Worm (Caenorhabditis elegans) whole organism, L4 larva: ENCODE results near the gene inx-11.

Source experiments
- D1046.2 ChIP-seq: fragments of 200-800 bp; sonication (Bioruptor generic); IDR thresholded peaks from 2 replicates; pipeline ENCODE4 v1.3.6; 2022; ENCODE audit warnings: missing genetic modification characterization, missing compliant biosample characterization
- F26F4.8 ChIP-seq: fragments of 200-800 bp; sonication (Bioruptor generic); conservative IDR thresholded peaks from 2 replicates; pipeline ENCODE4 v1.3.6; 2022; ENCODE audit warnings: missing genetic modification characterization, missing compliant biosample characterization
- Y48G9A.11 ChIP-seq: fragments of 200-800 bp; sonication (Bioruptor generic); IDR thresholded peaks from 2 replicates; pipeline ENCODE4 v1.3.6; 2022; ENCODE audit warnings: missing genetic modification reagents, missing genetic modification characterization, missing compliant biosample characterization
- Y5F2A.4 ChIP-seq: fragments of 200-800 bp; sonication (Bioruptor generic); optimal IDR thresholded peaks from 2 replicates; lab custom pipeline; 2018; ENCODE audit warnings: mild to moderate bottlenecking, missing genetic modification characterization, missing compliant biosample characterization
- Y75B8A.6 ChIP-seq: fragments of 200-800 bp; sonication (Bioruptor generic); IDR thresholded peaks from 2 replicates; pipeline ENCODE4 v1.3.6; 2022; ENCODE audit warnings: missing genetic modification reagents, missing genetic modification characterization, missing compliant biosample characterization
- aha-1 ChIP-seq: fragments of 150-350 bp; peaks from one replicate; lab custom pipeline; 2014; ENCODE audit warnings: missing biosample characterization, missing genetic modification characterization
- aly-2 ChIP-seq: sonication (generic microtip); optimal IDR thresholded peaks from 2 replicates; lab custom pipeline; 2018; ENCODE audit warnings: missing biosample characterization, missing genetic modification characterization
- ama-1 ChIP-seq: fragments of 150-350 bp; optimal IDR thresholded peaks from 2 replicates; lab custom pipeline; 2014; ENCODE audit warnings: inconsistent platforms, mixed read lengths
- arid-1 ChIP-seq: fragments of 200-800 bp; sonication (Bioruptor generic); conservative IDR thresholded peaks from 2 replicates; pipeline ENCODE4 v1.3.6; 2022; ENCODE audit warnings: missing genetic modification reagents, missing genetic modification characterization, missing compliant biosample characterization
- attf-4 ChIP-seq: sonication (generic microtip); optimal IDR thresholded peaks from 3 replicates; lab custom pipeline; 2017; ENCODE audit warnings: missing biosample characterization, missing genetic modification characterization
- ceh-20 ChIP-seq: fragments of 200-800 bp; sonication (Bioruptor generic); IDR thresholded peaks from 2 replicates; pipeline ENCODE4 v1.3.6; 2022; ENCODE audit warnings: missing genetic modification reagents, missing genetic modification characterization, missing compliant biosample characterization
- ceh-44 ChIP-seq: fragments of 200-800 bp; sonication (Bioruptor generic); IDR thresholded peaks from 2 replicates; pipeline ENCODE4 v1.3.6; 2022; ENCODE audit warnings: missing genetic modification reagents, missing genetic modification characterization, missing compliant biosample characterization
- ctbp-1 ChIP-seq: fragments of 200-800 bp; sonication (Bioruptor generic); IDR thresholded peaks from 2 replicates; pipeline ENCODE4 v1.3.6; 2022; ENCODE audit warnings: missing genetic modification reagents, missing genetic modification characterization, missing compliant biosample characterization
- daf-16 ChIP-seq, 3 experiments: sonication (generic microtip); optimal IDR thresholded peaks; 2 replicates each; lab custom pipeline; 2016 to 2017; ENCODE audit warnings: missing genetic modification characterization in 3 of 3, missing genetic modification reagents in 3 of 3, mild to moderate bottlenecking in 2 of 3, missing compliant biosample characterization in 2 of 3, missing biosample characterization in 1 of 3, moderate library complexity in 1 of 3
- daf-8 ChIP-seq: fragments of 200-800 bp; sonication (Bioruptor generic); IDR thresholded peaks from 2 replicates; pipeline ENCODE4 v1.3.6; 2022; ENCODE audit warnings: missing genetic modification characterization, missing compliant biosample characterization
- dmd-6 ChIP-seq: fragments of 200-800 bp; sonication (Bioruptor generic); IDR thresholded peaks from 2 replicates; pipeline ENCODE4 v1.3.6; 2022; ENCODE audit warnings: missing genetic modification reagents, missing genetic modification characterization, missing compliant biosample characterization
- dmd-9 ChIP-seq: fragments of 200-800 bp; sonication (Bioruptor generic); IDR thresholded peaks from 2 replicates; pipeline ENCODE4 v1.3.6; 2022; ENCODE audit warnings: missing genetic modification reagents, missing genetic modification characterization, missing compliant biosample characterization
- dve-1 ChIP-seq: sonication (generic microtip); optimal IDR thresholded peaks from 2 replicates; lab custom pipeline; 2017; ENCODE audit warnings: antibody characterized with exemption, mild to moderate bottlenecking, missing genetic modification characterization, missing compliant biosample characterization; ENCODE audit not compliant: insufficient read depth
- fkh-10 ChIP-seq: fragments of 150-350 bp; optimal IDR thresholded peaks from 2 replicates; lab custom pipeline; 2014; ENCODE audit warnings: missing biosample characterization, missing genetic modification reagents, missing genetic modification characterization
- hlh-11 ChIP-seq: fragments of 200-800 bp; sonication (Bioruptor generic); optimal IDR thresholded peaks from 2 replicates; lab custom pipeline; 2018; ENCODE audit warnings: mild to moderate bottlenecking, missing genetic modification characterization, missing compliant biosample characterization
- jun-1 ChIP-seq: fragments of 150-350 bp; optimal IDR thresholded peaks from 2 replicates; lab custom pipeline; 2014; ENCODE audit warnings: missing biosample characterization, missing genetic modification reagents, missing genetic modification characterization
- lim-7 ChIP-seq: fragments of 200-800 bp; sonication (Bioruptor generic); IDR thresholded peaks from 2 replicates; pipeline ENCODE4 v1.3.6; 2022; ENCODE audit warnings: missing genetic modification characterization, missing compliant biosample characterization
- lin-13 ChIP-seq: fragments of 150-350 bp; optimal IDR thresholded peaks from 2 replicates; lab custom pipeline; 2014; ENCODE audit warnings: missing biosample characterization, missing genetic modification reagents, missing genetic modification characterization
- lin-29 ChIP-seq: fragments of 200-800 bp; sonication (Bioruptor generic); IDR thresholded peaks from 2 replicates; pipeline ENCODE4 v1.3.6; 2022; ENCODE audit warnings: missing genetic modification reagents, missing genetic modification characterization, missing compliant biosample characterization
- lsy-2 ChIP-seq, 2 experiments: fragments of 150-350 bp in 1 of 2; sonication (generic microtip) in 1 of 2; optimal IDR thresholded peaks; 2 replicates each; lab custom pipeline; 2014 to 2017; ENCODE audit warnings: missing biosample characterization in 2 of 2, missing genetic modification characterization in 2 of 2
- madf-5 ChIP-seq, 2 experiments: fragments of 200-800 bp; sonication (Bioruptor generic); IDR thresholded peaks; 2 replicates each; pipeline ENCODE4 v1.3.6; 2022; ENCODE audit warnings: missing compliant biosample characterization in 2 of 2, missing genetic modification characterization in 2 of 2
- madf-9 ChIP-seq: fragments of 200-800 bp; sonication (Bioruptor generic); conservative IDR thresholded peaks from 2 replicates; pipeline ENCODE4 v1.3.6; 2022; ENCODE audit warnings: missing genetic modification reagents, missing genetic modification characterization, missing compliant biosample characterization
- mdt-29 ChIP-seq: fragments of 200-800 bp; sonication (Bioruptor generic); IDR thresholded peaks from 2 replicates; pipeline ENCODE4 v1.3.6; 2022; ENCODE audit warnings: missing genetic modification reagents, missing genetic modification characterization, missing compliant biosample characterization
- mep-1 ChIP-seq: fragments of 150-350 bp; sonication (generic microtip); optimal IDR thresholded peaks from 3 replicates; lab custom pipeline; 2014; ENCODE audit warnings: missing biosample characterization, missing genetic modification characterization
- nhr-10 ChIP-seq: fragments of 150-350 bp; optimal IDR thresholded peaks from 2 replicates; lab custom pipeline; 2014; ENCODE audit warnings: missing biosample characterization, missing genetic modification characterization
- nhr-102 ChIP-seq: sonication (generic microtip); optimal IDR thresholded peaks from 2 replicates; lab custom pipeline; 2016; ENCODE audit warnings: mild to moderate bottlenecking, missing genetic modification characterization, moderate library complexity, missing compliant biosample characterization
- nhr-11 ChIP-seq: fragments of 150-350 bp; optimal IDR thresholded peaks from 2 replicates; lab custom pipeline; 2014; ENCODE audit warnings: missing biosample characterization, missing genetic modification characterization
- nhr-25 ChIP-seq: sonication (generic microtip); optimal IDR thresholded peaks from 2 replicates; lab custom pipeline; 2017; ENCODE audit warnings: missing genetic modification characterization, mild to moderate bottlenecking, missing compliant biosample characterization, antibody characterized with exemption, moderate library complexity, borderline replicate concordance; ENCODE audit not compliant: insufficient read depth
- nhr-28 ChIP-seq: fragments of 150-350 bp; optimal IDR thresholded peaks from 2 replicates; lab custom pipeline; 2014; ENCODE audit warnings: missing biosample characterization, missing genetic modification characterization
- nhr-42 ChIP-seq: fragments of 200-800 bp; sonication (Bioruptor generic); IDR thresholded peaks from 2 replicates; pipeline ENCODE4 v1.3.6; 2022; ENCODE audit warnings: missing genetic modification characterization, missing compliant biosample characterization
- nhr-48 ChIP-seq: sonication (generic microtip); optimal IDR thresholded peaks from 2 replicates; lab custom pipeline; 2016; ENCODE audit warnings: mild to moderate bottlenecking, missing genetic modification characterization, missing compliant biosample characterization
- nhr-6 ChIP-seq: fragments of 150-350 bp; optimal IDR thresholded peaks from 2 replicates; lab custom pipeline; 2014; ENCODE audit warnings: missing biosample characterization, missing genetic modification characterization
- nhr-77 ChIP-seq: fragments of 150-350 bp; optimal IDR thresholded peaks from 2 replicates; lab custom pipeline; 2014; ENCODE audit warnings: missing biosample characterization, missing genetic modification characterization
- pha-4 ChIP-seq, 2 experiments: fragments of 150-350 bp in 1 of 2; fragments of 200-800 bp in 1 of 2; sonication (Bioruptor generic) in 1 of 2; IDR thresholded peaks in 1 of 2; optimal IDR thresholded peaks in 1 of 2; 2 replicates each; pipeline versions ENCODE4 v1.3.6 to Lab custom; 2014 to 2022; ENCODE audit warnings: missing genetic modification characterization in 2 of 2, missing genetic modification reagents in 2 of 2, missing biosample characterization in 1 of 2, missing compliant biosample characterization in 1 of 2
- pqm-1 ChIP-seq: sonication (generic microtip); optimal IDR thresholded peaks from 2 replicates; lab custom pipeline; 2017; ENCODE audit warnings: missing biosample characterization, missing genetic modification characterization
- saeg-2 ChIP-seq: fragments of 200-800 bp; sonication (Bioruptor generic); IDR thresholded peaks from 2 replicates; pipeline ENCODE4 v1.3.6; 2022; ENCODE audit warnings: missing genetic modification reagents, missing genetic modification characterization, missing compliant biosample characterization
- spr-1 ChIP-seq: sonication (generic microtip); optimal IDR thresholded peaks from 2 replicates; lab custom pipeline; 2016; ENCODE audit warnings: mild to moderate bottlenecking, missing genetic modification characterization, missing compliant biosample characterization
- tag-97 ChIP-seq: fragments of 200-800 bp; sonication (Bioruptor generic); IDR thresholded peaks from 2 replicates; pipeline ENCODE4 v1.3.6; 2022; ENCODE audit warnings: missing genetic modification characterization, missing compliant biosample characterization
- unc-130 ChIP-seq: sonication (generic microtip); optimal IDR thresholded peaks from 2 replicates; lab custom pipeline; 2016; ENCODE audit warnings: missing genetic modification reagents, missing genetic modification characterization, missing compliant biosample characterization
- zfp-3 ChIP-seq: fragments of 200-800 bp; sonication (Bioruptor generic); conservative IDR thresholded peaks from 2 replicates; pipeline ENCODE4 v1.3.6; 2022; ENCODE audit warnings: missing genetic modification reagents, missing genetic modification characterization, missing compliant biosample characterization
- zip-11 ChIP-seq: fragments of 200-800 bp; sonication (Bioruptor generic); IDR thresholded peaks from 2 replicates; pipeline ENCODE4 v1.3.6; 2022; ENCODE audit warnings: missing genetic modification characterization, missing compliant biosample characterization
- zip-2 ChIP-seq: fragments of 150-350 bp; optimal IDR thresholded peaks from 2 replicates; lab custom pipeline; 2014; ENCODE audit warnings: missing biosample characterization, missing genetic modification characterization

inx-11 gene

ce11 chrV:12531084-12531483 is 44.0 kb downstream of the inx-11 start:
- TF ChIP-seq lin-29, result no peak
- no peak for TF ChIP-seq Y5F2A.4 (GFP tag; lab: Kevin White, UChicago)
- TF ChIP-seq aly-2 (tag; lab: Kevin White, UChicago), result no peak
- TF ChIP-seq nhr-11 (tag; lab: Kevin White, UChicago), result peak; percentile 42
- TF ChIP-seq nhr-48 (tag; lab: Kevin White, UChicago), result peak; percentile 26

ce11 chrV:12532369-12532768 is 45.3 kb downstream of the inx-11 start:
- TF ChIP-seq unc-130 (no peak), hlh-11 (peak; percentile 10), dve-1 (tag; lab: Kevin White, UChicago) (peak; percentile 19), daf-16 (GFP tag; optimal IDR thresholded peaks at IDR 0.05; lab: Kevin White, UChicago) (no peak), daf-16 (tag; optimal IDR thresholded peaks at IDR 0.05; lab: Kevin White, UChicago) (peak; percentile 54), mep-1 (tag; lab: Kevin White, UChicago) (no peak), saeg-2 (GFP tag; lab: Robert Waterston, UW) (no peak), lim-7 (no peak), arid-1 (GFP tag; lab: Robert Waterston, UW) (no peak), F26F4.8 (GFP tag; lab: Robert Waterston, UW) (no peak), nhr-77 (tag; lab: Kevin White, UChicago) (no peak), Y48G9A.11 (GFP tag; lab: Robert Waterston, UW) (no peak), nhr-28 (peak; percentile 14), aha-1 (tag; lab: Kevin White, UChicago) (peak; percentile 75), jun-1 (tag; lab: Kevin White, UChicago) (no peak), nhr-48 (tag; lab: Kevin White, UChicago) (no peak), nhr-10 (tag; lab: Kevin White, UChicago) (no peak), pqm-1 (tag; lab: Kevin White, UChicago) (peak; percentile 42), ctbp-1 (GFP tag; lab: Robert Waterston, UW) (no peak), dmd-6 (GFP tag; lab: Robert Waterston, UW) (peak; percentile 45; the same call in 1 of the 2 replicates)
- TF ChIP-seq, all 104 proteins: peak for 7

- TF ChIP-seq ceh-44 (no peak), hlh-11 (peak; percentile 56), tag-97 (GFP tag; lab: Robert Waterston, UW) (no peak), fkh-10 (no peak), dmd-6 (GFP tag; lab: Robert Waterston, UW) (peak; percentile 49; the same call in 1 of the 2 replicates), D1046.2 (no peak), pha-4 (GFP tag; IDR thresholded peaks at IDR 0.05; lab: Robert Waterston, UW) (no peak), pha-4 (tag; optimal IDR thresholded peaks at IDR 0.05; lab: Kevin White, UChicago) (no peak), nhr-6 (tag; lab: Kevin White, UChicago) (no peak), lin-13 (no peak), madf-5 (GFP tag; IDR thresholded peaks at IDR 0.05; lab: Robert Waterston, UW) (no peak), attf-4 (tag; lab: Kevin White, UChicago) (no peak), madf-9 (GFP tag; lab: Robert Waterston, UW) (no peak), nhr-42 (no peak), dmd-9 (GFP tag; lab: Robert Waterston, UW) (no peak), nhr-102 (tag; lab: Kevin White, UChicago) (no peak), ama-1 (lab: Kevin White, UChicago) (no peak), Y75B8A.6 (GFP tag; lab: Robert Waterston, UW) (no peak), nhr-25 (peak; percentile 72), zip-11 (GFP tag; lab: Robert Waterston, UW) (no peak), zip-2 (tag; lab: Kevin White, UChicago) (no peak), nhr-77 (tag; lab: Kevin White, UChicago) (no peak), mdt-29 (GFP tag; lab: Robert Waterston, UW) (no peak), lsy-2 (tag; optimal IDR thresholded peaks at IDR 0.05; lab: Kevin White, UChicago) (peak in 1 of 2 experiments; percentile 46), zfp-3 (GFP tag; lab: Robert Waterston, UW) (no peak), lin-29 (no peak), daf-8 (GFP tag; lab: Robert Waterston, UW) (no peak), spr-1 (tag; lab: Kevin White, UChicago) (no peak), ceh-20 (no peak), ctbp-1 (GFP tag; lab: Robert Waterston, UW) (no peak)
Observed at ce11 chrV:12533635-12534150, 46.7 kb downstream of the inx-11 start.
